Worm (Caenorhabditis elegans) whole organism, L1 larva: ENCODE measurements around the gene F52G3.7.

Experiments used
- alr-1 ChIP-seq: fragments of 200-800 bp; sonication (Bioruptor generic); optimal IDR thresholded peaks from 2 replicates; lab custom pipeline; 2018; ENCODE audit warnings: borderline replicate concordance, mild to moderate bottlenecking, missing genetic modification characterization, missing compliant biosample characterization
- ama-1 ChIP-seq: fragments of 150-350 bp; optimal IDR thresholded peaks from 2 replicates; lab custom pipeline; 2014
- elt-3 ChIP-seq, 6 experiments: fragments of 150-350 bp in 1 of 6; sonication (generic microtip); optimal IDR thresholded peaks; 2 replicates each; lab custom pipeline; 2017 to 2018; ENCODE audit warnings: missing biosample characterization in 6 of 6, missing genetic modification characterization in 6 of 6, inconsistent platforms in 1 of 6
- hlh-17 ChIP-seq: fragments of 200-800 bp; sonication (Bioruptor generic); optimal IDR thresholded peaks from 2 replicates; lab custom pipeline; 2018; ENCODE audit warnings: missing genetic modification characterization, mild to moderate bottlenecking, missing compliant biosample characterization, moderate library complexity, borderline replicate concordance
- lir-3 ChIP-seq: sonication (generic microtip); optimal IDR thresholded peaks from 2 replicates; lab custom pipeline; 2016; ENCODE audit warnings: mild to moderate bottlenecking, missing genetic modification characterization, moderate library complexity, missing compliant biosample characterization; ENCODE audit not compliant: poor library complexity
- lsy-2 ChIP-seq, 2 experiments: fragments of 150-350 bp; optimal IDR thresholded peaks; 2 replicates each; lab custom pipeline; 2014; ENCODE audit warnings: missing biosample characterization in 2 of 2, missing genetic modification characterization in 2 of 2
- nhr-11 ChIP-seq: fragments of 150-350 bp; optimal IDR thresholded peaks from 2 replicates; lab custom pipeline; 2014; ENCODE audit warnings: missing biosample characterization, missing genetic modification characterization
- pag-3 ChIP-seq: sonication (generic microtip); optimal IDR thresholded peaks from 2 replicates; lab custom pipeline; 2017; ENCODE audit warnings: missing genetic modification characterization, mild to moderate bottlenecking, missing compliant biosample characterization, antibody characterized with exemption, borderline replicate concordance; ENCODE audit not compliant: insufficient read depth
- snpc-4 ChIP-seq: fragments of 150-350 bp; optimal IDR thresholded peaks from 2 replicates; lab custom pipeline; 2014; ENCODE audit warnings: missing biosample characterization, missing genetic modification characterization

- no peak for TF ChIP-seq hlh-17
- TF ChIP-seq elt-3 (tag; optimal IDR thresholded peaks at IDR 0.05; lab: Kevin White, UChicago): peak in 1 of 6 experiments; percentile 17
- TF ChIP-seq alr-1 (tag; lab: Kevin White, UChicago): no peak
- no peak for TF ChIP-seq lir-3
- no peak for TF ChIP-seq ama-1 (lab: Kevin White, UChicago)
- peak in 1 of 2 experiments; percentile 20 for TF ChIP-seq lsy-2 (tag; optimal IDR thresholded peaks at IDR 0.05; lab: Kevin White, UChicago)
- TF ChIP-seq pag-3: no peak
- no peak for TF ChIP-seq nhr-11
- TF ChIP-seq snpc-4: no peak
These were observed 34.3 kb downstream of the F52G3.7 start for ce11 chrX:16998003-16998402.
